Fruit fly (Drosophila melanogaster) whole organism, embryonic: ENCODE data around the gene NdufV3.

Source experiments
- Bgb ChIP-seq: fragments of 200-800 bp; sonication (Bioruptor generic); IDR thresholded peaks from 2 replicates; pipeline ENCODE4 v1.3.6; 2022; ENCODE audit warnings: missing biosample characterization, missing genetic modification characterization; ENCODE audit not compliant: partially characterized antibody
- CG1024 ChIP-seq: fragments of 200-800 bp; sonication (Bioruptor generic); IDR thresholded peaks from 2 replicates; pipeline ENCODE4 v1.3.6; 2022; ENCODE audit warnings: missing biosample characterization, missing genetic modification characterization
- CG10565 ChIP-seq: fragments of 200-800 bp; sonication (Bioruptor generic); optimal IDR thresholded peaks from 3 replicates; lab custom pipeline; 2016; ENCODE audit warnings: missing biosample characterization, mild to moderate bottlenecking, missing genetic modification characterization
- CG11085 ChIP-seq: fragments of 200-800 bp; sonication (Bioruptor generic); IDR thresholded peaks from 2 replicates; pipeline ENCODE4 v1.3.6; 2022; ENCODE audit warnings: missing biosample characterization, missing genetic modification characterization
- CG11247 ChIP-seq: fragments of 200-800 bp; sonication (Bioruptor generic); IDR thresholded peaks from 2 replicates; pipeline ENCODE4 v1.3.6; 2022; ENCODE audit warnings: missing biosample characterization, missing genetic modification characterization
- CG1647 ChIP-seq: fragments of 200-800 bp; sonication (Bioruptor generic); optimal IDR thresholded peaks from 3 replicates; lab custom pipeline; 2016; ENCODE audit warnings: missing biosample characterization, missing genetic modification characterization
- CG16779 ChIP-seq: fragments of 200-800 bp; sonication (Bioruptor generic); IDR thresholded peaks from 2 replicates; pipeline ENCODE4 v1.3.6; 2022; ENCODE audit warnings: missing biosample characterization, missing genetic modification characterization
- CG31365 ChIP-seq: fragments of 200-800 bp; sonication (Bioruptor generic); optimal IDR thresholded peaks from 2 replicates; lab custom pipeline; 2018; ENCODE audit warnings: missing biosample characterization, mild to moderate bottlenecking, missing genetic modification characterization
- CG4360 ChIP-seq: fragments of 200-800 bp; sonication (Bioruptor generic); IDR thresholded peaks from 2 replicates; pipeline ENCODE4 v1.3.6; 2022; ENCODE audit warnings: missing biosample characterization, missing genetic modification characterization
- CG4730 ChIP-seq: fragments of 200-800 bp; sonication (Bioruptor generic); IDR thresholded peaks from 2 replicates; pipeline ENCODE4 v1.3.6; 2022; ENCODE audit warnings: missing biosample characterization, missing genetic modification characterization
- CG5953 ChIP-seq: fragments of 200-800 bp; sonication (Bioruptor generic); IDR thresholded peaks from 2 replicates; pipeline ENCODE4 v1.3.6; 2022; ENCODE audit warnings: missing biosample characterization, missing genetic modification characterization
- CG6272 ChIP-seq: fragments of 200-800 bp; sonication (Bioruptor generic); IDR thresholded peaks from 2 replicates; pipeline ENCODE4 v1.3.6; 2022; ENCODE audit warnings: missing biosample characterization, missing genetic modification characterization
- CG6683 ChIP-seq: fragments of 200-800 bp; sonication (Bioruptor generic); optimal IDR thresholded peaks from 2 replicates; lab custom pipeline; 2017; ENCODE audit warnings: missing biosample characterization, mild to moderate bottlenecking, missing genetic modification characterization, missing genetic modification reagents
- CG7357 ChIP-seq: fragments of 200-800 bp; sonication (Bioruptor generic); IDR thresholded peaks from 3 replicates; pipeline ENCODE4 v1.3.6; 2022; ENCODE audit warnings: missing biosample characterization, missing genetic modification characterization
- CG7987 ChIP-seq: fragments of 200-800 bp; sonication (Bioruptor generic); optimal IDR thresholded peaks from 2 replicates; lab custom pipeline; 2018; ENCODE audit warnings: missing biosample characterization, mild to moderate bottlenecking, missing genetic modification characterization, moderate library complexity
- CG9797 ChIP-seq: fragments of 200-800 bp; sonication (Bioruptor generic); optimal IDR thresholded peaks from 3 replicates; lab custom pipeline; 2018; ENCODE audit warnings: missing biosample characterization, mild to moderate bottlenecking, missing genetic modification characterization
- CrebB ChIP-seq: fragments of 200-800 bp; sonication (Bioruptor generic); optimal IDR thresholded peaks from 3 replicates; lab custom pipeline; 2018; ENCODE audit warnings: missing biosample characterization, mild to moderate bottlenecking, missing genetic modification characterization
- D ChIP-seq, 2 experiments: fragments of 200-800 bp in 1 of 2; fragments of >200 bp in 1 of 2; sonication (Bioruptor generic) in 1 of 2; optimal IDR thresholded peaks; 2 replicates in 1 of 2; 3 replicates in 1 of 2; lab custom pipeline; 2017; ENCODE audit warnings: mild to moderate bottlenecking in 1 of 2, missing biosample characterization in 1 of 2, missing genetic modification characterization in 1 of 2, missing genetic modification reagents in 1 of 2
- D19A ChIP-seq: fragments of 200-800 bp; optimal IDR thresholded peaks from 3 replicates; lab custom pipeline; 2019; ENCODE audit warnings: missing biosample characterization, mild to moderate bottlenecking, missing genetic modification characterization, moderate library complexity
- Dp ChIP-seq: fragments of 200-800 bp; sonication (Bioruptor generic); optimal IDR thresholded peaks from 2 replicates; lab custom pipeline; 2018; ENCODE audit warnings: missing biosample characterization, mild to moderate bottlenecking, missing genetic modification characterization, moderate library complexity
- Drgx ChIP-seq: fragments of 200-800 bp; sonication (Bioruptor generic); IDR thresholded peaks from 2 replicates; pipeline ENCODE4 v1.3.6; 2022; ENCODE audit warnings: missing biosample characterization, missing genetic modification characterization
- Fer2 ChIP-seq: fragments of 200-800 bp; sonication (Bioruptor generic); optimal IDR thresholded peaks from 2 replicates; lab custom pipeline; 2018; ENCODE audit warnings: missing biosample characterization, mild to moderate bottlenecking, missing genetic modification characterization, moderate library complexity
- HmgZ ChIP-seq: fragments of 200-800 bp; sonication (Bioruptor generic); optimal IDR thresholded peaks from 2 replicates; lab custom pipeline; 2018; ENCODE audit warnings: missing biosample characterization, mild to moderate bottlenecking, missing genetic modification characterization
- Hr78 ChIP-seq, 2 experiments: fragments of 200-800 bp in 1 of 2; fragments of >200 bp in 1 of 2; sonication (Bioruptor generic) in 1 of 2; optimal IDR thresholded peaks; 2 replicates each; lab custom pipeline; 2017 to 2019; ENCODE audit warnings: missing biosample characterization in 2 of 2, missing genetic modification characterization in 2 of 2, mild to moderate bottlenecking in 1 of 2, moderate library complexity in 1 of 2
- MTF-1 ChIP-seq: fragments of 200-800 bp; sonication (Bioruptor generic); optimal IDR thresholded peaks from 2 replicates; lab custom pipeline; 2018; ENCODE audit warnings: missing biosample characterization, mild to moderate bottlenecking, missing genetic modification characterization, borderline replicate concordance
- NfI ChIP-seq: fragments of 200-800 bp; sonication (Bioruptor generic); optimal IDR thresholded peaks from 3 replicates; lab custom pipeline; 2018; ENCODE audit warnings: missing biosample characterization, mild to moderate bottlenecking, missing genetic modification characterization, moderate library complexity
- Optix ChIP-seq: fragments of 200-800 bp; sonication (Bioruptor generic); IDR thresholded peaks from 3 replicates; pipeline ENCODE4 v1.3.6; 2022; ENCODE audit warnings: missing biosample characterization, missing genetic modification characterization
- al ChIP-seq: fragments of 200-800 bp; sonication (Bioruptor generic); IDR thresholded peaks from 2 replicates; pipeline ENCODE4 v1.3.6; 2022; ENCODE audit warnings: missing biosample characterization, missing genetic modification characterization
- ato ChIP-seq: fragments of 200-800 bp; sonication (Bioruptor generic); IDR thresholded peaks from 2 replicates; pipeline ENCODE4 v1.3.6; 2022; ENCODE audit warnings: missing biosample characterization, missing genetic modification characterization; ENCODE audit not compliant: partially characterized antibody
- chn ChIP-seq: fragments of 200-800 bp; sonication (Bioruptor generic); optimal IDR thresholded peaks from 2 replicates; lab custom pipeline; 2016; ENCODE audit warnings: missing biosample characterization, missing genetic modification characterization
- eve ChIP-seq, 2 experiments: fragments of >200 bp; optimal IDR thresholded peaks; 2 replicates each; lab custom pipeline; 2017; ENCODE audit warnings: missing biosample characterization in 2 of 2, missing genetic modification characterization in 2 of 2
- fru ChIP-seq: fragments of >200 bp; optimal IDR thresholded peaks from 2 replicates; lab custom pipeline; 2017
- gfzf ChIP-seq: fragments of 200-800 bp; sonication (Bioruptor generic); optimal IDR thresholded peaks from 2 replicates; lab custom pipeline; 2016; ENCODE audit warnings: missing biosample characterization, mild to moderate bottlenecking, missing genetic modification characterization, moderate library complexity
- hth ChIP-seq: fragments of >200 bp; optimal IDR thresholded peaks from 2 replicates; lab custom pipeline; 2017; ENCODE audit warnings: inconsistent platforms
- ind ChIP-seq: fragments of 200-800 bp; sonication (Bioruptor generic); optimal IDR thresholded peaks from 3 replicates; lab custom pipeline; 2016; ENCODE audit warnings: missing biosample characterization, missing genetic modification characterization
- jing ChIP-seq: fragments of 200-800 bp; sonication (Bioruptor generic); optimal IDR thresholded peaks from 2 replicates; lab custom pipeline; 2018; ENCODE audit warnings: missing biosample characterization, mild to moderate bottlenecking, missing genetic modification characterization
- luna ChIP-seq: fragments of 200-800 bp; sonication (Bioruptor generic); optimal IDR thresholded peaks from 2 replicates; lab custom pipeline; 2016; ENCODE audit warnings: missing biosample characterization, missing genetic modification characterization
- otp ChIP-seq: fragments of 200-800 bp; sonication (Bioruptor generic); IDR thresholded peaks from 3 replicates; pipeline ENCODE4, ENCODE4 v1.3.6; 2022; ENCODE audit warnings: missing biosample characterization, missing genetic modification characterization
- p53 ChIP-seq: fragments of 200-800 bp; sonication (Bioruptor generic); optimal IDR thresholded peaks from 2 replicates; lab custom pipeline; 2016; ENCODE audit warnings: missing biosample characterization, missing genetic modification characterization
- rib ChIP-seq: fragments of 200-800 bp; sonication (Bioruptor generic); IDR thresholded peaks from 2 replicates; pipeline ENCODE4 v1.3.6; 2022; ENCODE audit warnings: missing biosample characterization, missing genetic modification characterization
- row ChIP-seq: fragments of 200-800 bp; sonication (Bioruptor generic); IDR thresholded peaks from 3 replicates; pipeline ENCODE4 v1.3.6; 2022; ENCODE audit warnings: missing biosample characterization, missing genetic modification characterization
- sens-2 ChIP-seq: fragments of 200-800 bp; sonication (Bioruptor generic); IDR thresholded peaks from 2 replicates; pipeline ENCODE4 v1.3.6; 2022; ENCODE audit warnings: missing biosample characterization, missing genetic modification characterization
- shn ChIP-seq: fragments of 200-800 bp; sonication (Bioruptor generic); optimal IDR thresholded peaks from 3 replicates; lab custom pipeline; 2016; ENCODE audit warnings: missing biosample characterization, missing genetic modification characterization
- slou ChIP-seq: fragments of 200-800 bp; sonication (Bioruptor generic); optimal IDR thresholded peaks from 3 replicates; lab custom pipeline; 2016; ENCODE audit warnings: missing biosample characterization, missing genetic modification characterization
- sna ChIP-seq: fragments of 200-800 bp; sonication (Bioruptor generic); IDR thresholded peaks from 2 replicates; pipeline ENCODE4 v1.3.6; 2022; ENCODE audit warnings: missing biosample characterization, missing genetic modification characterization; ENCODE audit not compliant: partially characterized antibody
- stc ChIP-seq: fragments of 200-800 bp; sonication (Bioruptor generic); IDR thresholded peaks from 2 replicates; pipeline ENCODE4 v1.3.6; 2022; ENCODE audit warnings: missing biosample characterization, missing genetic modification characterization
- tio ChIP-seq: fragments of 200-800 bp; sonication (Bioruptor generic); optimal IDR thresholded peaks from 2 replicates; lab custom pipeline; 2017; ENCODE audit warnings: missing biosample characterization, missing genetic modification characterization, inconsistent platforms
- toy ChIP-seq: fragments of 200-800 bp; sonication (Bioruptor generic); IDR thresholded peaks from 2 replicates; pipeline ENCODE4 v1.3.6; 2022; ENCODE audit warnings: missing biosample characterization, missing genetic modification characterization
- vnd ChIP-seq: fragments of 200-800 bp; sonication (Bioruptor generic); IDR thresholded peaks from 3 replicates; pipeline ENCODE4 v1.3.6; 2022; ENCODE audit warnings: missing biosample characterization, missing genetic modification characterization; ENCODE audit not compliant: partially characterized antibody

NdufV3 gene

DNA sequence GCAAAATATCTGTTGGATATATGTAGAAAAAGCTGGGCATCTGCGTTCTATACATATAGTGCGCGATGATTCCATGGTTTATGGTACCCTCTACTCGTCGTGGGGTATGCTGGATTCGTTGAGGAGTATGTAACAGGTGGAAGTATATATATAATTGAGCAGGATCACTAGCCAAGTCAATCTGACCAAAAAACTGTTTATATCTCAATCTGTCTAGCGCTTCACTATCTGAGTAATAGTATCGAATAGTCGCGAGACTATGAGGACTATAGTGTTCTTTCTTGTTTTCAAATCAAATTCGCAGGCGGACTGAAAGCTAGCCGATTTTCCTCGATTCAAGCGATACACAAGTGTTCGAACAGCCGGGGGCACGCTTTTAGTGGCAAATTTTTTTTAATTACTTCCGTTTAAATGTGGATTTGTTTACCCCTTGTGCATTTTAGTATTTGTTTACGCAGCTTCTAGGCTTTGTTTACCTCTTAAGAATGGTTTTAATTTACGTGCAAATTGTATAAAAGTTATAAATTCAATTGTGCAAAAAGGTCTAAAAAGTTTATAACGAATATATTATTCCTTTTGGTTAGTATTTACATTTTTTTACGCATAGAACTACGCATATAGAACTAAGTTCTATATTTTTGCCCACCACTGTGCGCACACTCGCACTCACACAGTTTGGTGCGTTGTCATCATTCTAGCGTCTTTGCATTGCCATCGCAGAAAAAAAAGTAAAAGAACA is 41.0 kb downstream of the NdufV3 start (continued):
- TF ChIP-seq Fer2 (tag; lab: Kevin White, UChicago) (peak; percentile 57), CG7357 (GFP tag; lab: Robert Waterston, UW) (peak; percentile 65), rib (peak; percentile 86), D19A (tag; lab: Kevin White, UChicago) (peak; percentile 65), p53 (GFP tag; lab: Kevin White, UChicago) (peak; percentile 38), Optix (GFP tag; lab: Robert Waterston, UW) (peak; percentile 81), sna (GFP tag; lab: Robert Waterston, UW) (no peak), eve (GFP tag; optimal IDR thresholded peaks at IDR 0.05; lab: Kevin White, UChicago) (peak in 1 of 2 experiments; percentile 88), CG6683 (peak; percentile 25), fru (lab: Kevin White, UChicago) (no peak), gfzf (no peak), shn (GFP tag; lab: Kevin White, UChicago) (peak; percentile 70), slou (GFP tag; lab: Kevin White, UChicago) (peak; percentile 63), chn (GFP tag; lab: Kevin White, UChicago) (peak; percentile 67), CG1647 (GFP tag; lab: Kevin White, UChicago) (peak; percentile 77), Bgb (no peak), CG4730 (GFP tag; lab: Robert Waterston, UW) (peak; percentile 71), CG16779 (GFP tag; lab: Robert Waterston, UW) (peak; percentile 76), CG1024 (GFP tag; lab: Robert Waterston, UW) (peak; percentile 65), CG11247 (GFP tag; lab: Robert Waterston, UW) (peak; percentile 84), Dp (no peak), CG7987 (no peak), CG4360 (GFP tag; lab: Robert Waterston, UW) (no peak), CG31365 (peak; percentile 24), tio (peak; percentile 84), jing (peak; percentile 68), Hr78 (GFP tag; optimal IDR thresholded peaks at IDR 0.05; lab: Kevin White, UChicago) (peak in 1 of 2 experiments; percentile 25), luna (GFP tag; lab: Kevin White, UChicago) (no peak), NfI (GFP tag; lab: Kevin White, UChicago) (peak; percentile 78), vnd (no peak), Drgx (GFP tag; lab: Robert Waterston, UW) (peak; percentile 91), HmgZ (tag; lab: Kevin White, UChicago) (peak; percentile 84), ato (no peak), MTF-1 (GFP tag; lab: Kevin White, UChicago) (peak; percentile 57), hth (lab: Kevin White, UChicago) (no peak), CG5953 (GFP tag; lab: Robert Waterston, UW) (peak; percentile 84), CG9797 (GFP tag; lab: Kevin White, UChicago) (no peak), sens-2 (peak; percentile 52; the same call in 1 of the 2 replicates), CG11085 (GFP tag; lab: Robert Waterston, UW) (peak; percentile 70), row (GFP tag; lab: Robert Waterston, UW) (peak; percentile 90), stc (GFP tag; lab: Robert Waterston, UW) (peak; percentile 82), CG10565 (GFP tag; lab: Kevin White, UChicago) (no peak), CG6272 (GFP tag; lab: Robert Waterston, UW) (peak; percentile 72), ind (GFP tag; lab: Kevin White, UChicago) (peak; percentile 87), otp (GFP tag; lab: Robert Waterston, UW) (peak; percentile 59; the same call in 2 of the 3 replicates), toy (GFP tag; lab: Robert Waterston, UW) (peak; percentile 72), al (GFP tag; lab: Robert Waterston, UW) (peak; percentile 85), CrebB (tag; lab: Kevin White, UChicago) (peak; percentile 66), D (optimal IDR thresholded peaks at IDR 0.05; lab: Kevin White, UChicago) (no peak), D (GFP tag; optimal IDR thresholded peaks at IDR 0.05; lab: Kevin White, UChicago) (peak; percentile 58)
